Worm (Caenorhabditis elegans): ENCODE measurements around the gene evl-14.

- TF ChIP-seq lin-39 (tag; optimal IDR thresholded peaks at IDR 0.05), result no peak
- no peak for TF ChIP-seq crh-2 (tag; optimal IDR thresholded peaks at IDR 0.05)
- no peak for TF ChIP-seq ama-1 (optimal IDR thresholded peaks at IDR 0.05)
- no peak for TF ChIP-seq R02D3.7 (tag; optimal IDR thresholded peaks at IDR 0.05)
Measured at ce11 chrIII:4275704-4276103, 37.2 kb downstream of the evl-14 start.

All from whole organism, L2 larva.